Fruit fly (Drosophila melanogaster): ENCODE data around the gene Eig71Ef.

dm6 chr3L:15616900-15617299 lies 40.3 kb downstream of the Eig71Ef start:
- TF ChIP-seq nom (GFP tag; optimal IDR thresholded peaks at IDR 0.05) (no peak), D (optimal IDR thresholded peaks at IDR 0.05) (no peak), D (GFP tag; optimal IDR thresholded peaks at IDR 0.05) (no peak), Aef1 (GFP tag; IDR thresholded peaks at IDR 0.05) (no peak), stwl (tag; optimal IDR thresholded peaks at IDR 0.05) (no peak)

Measured in whole organism, embryonic.